Fruit fly (Drosophila melanogaster) whole organism, pupa: ENCODE results near the gene CG4793.

ENCODE experiments used
- CG15710 ChIP-seq: fragments of 200-800 bp; sonication (Bioruptor generic); optimal IDR thresholded peaks from 2 replicates; lab custom pipeline; 2018; ENCODE audit warnings: missing biosample characterization, mild to moderate bottlenecking, missing genetic modification characterization, moderate library complexity
- CG8159 ChIP-seq: fragments of 200-800 bp; sonication (Bioruptor generic); optimal IDR thresholded peaks from 3 replicates; lab custom pipeline; 2018; ENCODE audit warnings: missing biosample characterization, mild to moderate bottlenecking, missing genetic modification characterization, moderate library complexity
- EcR ChIP-seq: fragments of 200-800 bp; sonication (Bioruptor generic); optimal IDR thresholded peaks from 3 replicates; lab custom pipeline; 2019; ENCODE audit warnings: missing biosample characterization, missing genetic modification characterization, mild to moderate bottlenecking, moderate library complexity, missing genetic modification reagents

- TF ChIP-seq CG8159 (tag; lab: Kevin White, UChicago) (no peak), CG15710 (no peak), EcR (GFP tag; lab: Kevin White, UChicago) (no peak)
These were observed 29.5 kb upstream of the CG4793 start, which contains the start of gene Tep1 for dm6 chr2L:15893711-15894110.
